ENCODE assay signal across 4 worm cellular contexts in genomic region chrV:13273302-13273701, ce11.
TF ChIP-seq lines count a peak whose summit lies in the region.

No protein-coding gene starts in this region.

TF ChIP-seq in whole organism, L1 larva, 84 proteins besides CTCF, POLR2A, EP300 and RAD21:
- peak; percentile 54 for TF ChIP-seq elt-2 (tag; optimal IDR thresholded peaks at IDR 0.05; lab: Kevin White, UChicago)
- TF ChIP-seq lin-14 (GFP tag; optimal IDR thresholded peaks at IDR 0.05; lab: Kevin White, UChicago): no peak

TF ChIP-seq in whole organism, L2 larva, 48 proteins besides CTCF, POLR2A, EP300 and RAD21:
- peak; percentile 44 for TF ChIP-seq fos-1 (tag; optimal IDR thresholded peaks at IDR 0.05; lab: Kevin White, UChicago)
- no peak for TF ChIP-seq nhr-21 (tag; optimal IDR thresholded peaks at IDR 0.05; lab: Kevin White, UChicago)

TF ChIP-seq in whole organism, L3 larva, 47 proteins besides CTCF, POLR2A, EP300 and RAD21:
- TF ChIP-seq elt-2 (tag; optimal IDR thresholded peaks at IDR 0.05; lab: Kevin White, UChicago) (peak; percentile 68), pqm-1 (tag; optimal IDR thresholded peaks at IDR 0.05; lab: Kevin White, UChicago) (peak; percentile 35), pha-4 (tag; optimal IDR thresholded peaks at IDR 0.05; lab: Kevin White, UChicago) (peak; percentile 50), R02D3.7 (tag; optimal IDR thresholded peaks at IDR 0.05; lab: Kevin White, UChicago) (no peak)

TF ChIP-seq in whole organism, L4 larva, 104 proteins besides CTCF, POLR2A, EP300 and RAD21:
- peak; percentile 25 for TF ChIP-seq dve-1 (tag; optimal IDR thresholded peaks at IDR 0.05; lab: Kevin White, UChicago; ENCODE audit: insufficient read depth)
- TF ChIP-seq daf-16 (GFP tag; optimal IDR thresholded peaks at IDR 0.05; lab: Kevin White, UChicago): no peak
- TF ChIP-seq daf-16 (tag; optimal IDR thresholded peaks at IDR 0.05; lab: Kevin White, UChicago): peak; percentile 83
- TF ChIP-seq php-3 (GFP tag; IDR thresholded peaks at IDR 0.05; lab: Robert Waterston, UW): 0 out of 2 replicates have a peak, but pooled peaks have one; percentile 11
- no peak for TF ChIP-seq ceh-82 (tag; optimal IDR thresholded peaks at IDR 0.05; lab: Kevin White, UChicago)
- TF ChIP-seq dmd-6 (GFP tag; IDR thresholded peaks at IDR 0.05; lab: Robert Waterston, UW): no peak
- TF ChIP-seq ceh-62 (tag; optimal IDR thresholded peaks at IDR 0.05; lab: Kevin White, UChicago): no peak
- TF ChIP-seq ZK546.5 (tag; optimal IDR thresholded peaks at IDR 0.05; lab: Kevin White, UChicago): no peak
- no peak for TF ChIP-seq nhr-102 (tag; optimal IDR thresholded peaks at IDR 0.05; lab: Kevin White, UChicago)
- no peak for TF ChIP-seq mes-2 (tag; optimal IDR thresholded peaks at IDR 0.05; lab: Kevin White, UChicago; ENCODE audit: poor library complexity, severe bottlenecking)
- TF ChIP-seq mxl-3 (GFP tag; optimal IDR thresholded peaks at IDR 0.05; lab: Kevin White, UChicago): no peak
- TF ChIP-seq tra-1 (GFP tag; IDR thresholded peaks at IDR 0.05; lab: Robert Waterston, UW): no peak
- TF ChIP-seq gei-8 (GFP tag; optimal IDR thresholded peaks at IDR 0.05; lab: Kevin White, UChicago): no peak
- peak; percentile 20 for TF ChIP-seq nhr-28 (tag; optimal IDR thresholded peaks at IDR 0.05; lab: Kevin White, UChicago)
- TF ChIP-seq lin-1 (GFP tag; IDR thresholded peaks at IDR 0.05; lab: Robert Waterston, UW): no peak
- no peak for TF ChIP-seq Y105C5A.15 (GFP tag; IDR thresholded peaks at IDR 0.05; lab: Robert Waterston, UW)
TF ChIP-seq in whole organism, L4 larva: peak in this region for 4.

Comparison
In these comparisons a context has a peak if more than half of its experiments do, and no peak if none do; other contexts are left out.
1. Of the 29 proteins assayed by ChIP-seq in both whole organism, L4 larva and whole organism, L1 larva: peak only in whole organism, L4 larva: nhr-28; only in whole organism, L1 larva: none; in both: none; in neither: 28.